Fruit fly (Drosophila melanogaster): ENCODE measurements around the gene CG7299.

Gene CG7299

DNA sequence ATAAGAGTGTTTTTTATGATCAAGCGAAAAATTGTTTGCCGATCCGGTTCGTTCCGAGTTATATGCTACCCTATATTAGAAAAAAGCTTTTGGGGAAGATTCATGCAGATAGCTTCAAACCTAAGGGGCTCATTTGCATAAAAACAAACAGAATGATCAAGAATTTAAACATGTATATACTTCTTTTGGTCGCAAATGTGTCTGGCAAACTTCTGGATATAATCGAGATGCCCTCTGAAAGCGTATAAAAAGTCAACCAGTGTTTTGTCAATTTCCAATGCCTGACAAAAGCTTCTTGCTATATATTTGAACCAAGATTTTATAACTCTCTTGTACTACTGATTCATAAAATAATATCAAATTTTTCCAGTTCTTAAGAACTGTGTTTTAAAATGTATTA, 1.5 kb upstream of the CG7299 start (continued):
- TF ChIP-seq CTCF (GFP tag; optimal IDR thresholded peaks at IDR 0.05) (no peak), lbe (GFP tag; optimal IDR thresholded peaks at IDR 0.05) (no peak), sens (GFP tag) (peak; percentile 65), TFAM (GFP tag; optimal IDR thresholded peaks at IDR 0.05) (no peak), yki (optimal IDR thresholded peaks at IDR 0.05) (no peak), CG10267 (tag; optimal IDR thresholded peaks at IDR 0.05) (no peak), Gsc (GFP tag; IDR thresholded peaks at IDR 0.05) (no peak), chn (GFP tag; optimal IDR thresholded peaks at IDR 0.05) (no peak), ro (GFP tag; IDR thresholded peaks at IDR 0.05) (no peak), CG10431 (GFP tag; optimal IDR thresholded peaks at IDR 0.05) (no peak), crol (GFP tag; IDR thresholded peaks at IDR 0.05) (no peak), ERR (GFP tag; optimal IDR thresholded peaks at IDR 0.05) (no peak), psq (GFP tag; optimal IDR thresholded peaks at IDR 0.05) (no peak), disco-r (GFP tag; optimal IDR thresholded peaks at IDR 0.05) (no peak), CG10654 (GFP tag; optimal IDR thresholded peaks at IDR 0.05) (no peak), CG7786 (GFP tag; optimal IDR thresholded peaks at IDR 0.05) (no peak), CG12391 (tag; optimal IDR thresholded peaks at IDR 0.05) (no peak), CG4424 (GFP tag; optimal IDR thresholded peaks at IDR 0.05) (peak; percentile 10), CG31441 (GFP tag; IDR thresholded peaks at IDR 0.05) (no peak), Atf3 (GFP tag; optimal IDR thresholded peaks at IDR 0.05) (no peak), inv (GFP tag; IDR thresholded peaks at IDR 0.05; ENCODE audit: partially characterized antibody) (no peak), CG30403 (GFP tag; optimal IDR thresholded peaks at IDR 0.05) (no peak), CG11723 (GFP tag; optimal IDR thresholded peaks at IDR 0.05) (no peak), fru (optimal IDR thresholded peaks at IDR 0.05) (no peak), sr (GFP tag; IDR thresholded peaks at IDR 0.05) (no peak), pum (GFP tag; optimal IDR thresholded peaks at IDR 0.05) (no peak), Side (GFP tag; optimal IDR thresholded peaks at IDR 0.05) (no peak), esg (GFP tag; conservative IDR thresholded peaks at IDR 0.05) (no peak), CG1529 (GFP tag; optimal IDR thresholded peaks at IDR 0.05) (no peak), CG5953 (GFP tag; IDR thresholded peaks at IDR 0.05) (no peak), sqz (GFP tag; optimal IDR thresholded peaks at IDR 0.05) (no peak), CG7372 (GFP tag; IDR thresholded peaks at IDR 0.05) (0 out of 2 replicates have a peak, but pooled peaks have one; percentile 24), CG6854 (GFP tag; optimal IDR thresholded peaks at IDR 0.05) (no peak), CG14014 (GFP tag; IDR thresholded peaks at IDR 0.05) (no peak), CG6765 (GFP tag; optimal IDR thresholded peaks at IDR 0.05) (no peak), Rfx (GFP tag; IDR thresholded peaks at IDR 0.05) (peak; percentile 27; the same call in 1 of the 2 replicates), Scr (GFP tag; IDR thresholded peaks at IDR 0.05; ENCODE audit: partially characterized antibody) (no peak), stwl (tag; optimal IDR thresholded peaks at IDR 0.05) (peak; percentile 77), eyg (GFP tag; optimal IDR thresholded peaks at IDR 0.05) (no peak), CG2712 (tag; optimal IDR thresholded peaks at IDR 0.05) (no peak), slou (GFP tag; optimal IDR thresholded peaks at IDR 0.05) (no peak), Ada2b (GFP tag; IDR thresholded peaks at IDR 0.05) (no peak), Mes4 (GFP tag; optimal IDR thresholded peaks at IDR 0.05) (no peak), CG18011 (GFP tag; optimal IDR thresholded peaks at IDR 0.05) (peak; percentile 95), row (GFP tag; IDR thresholded peaks at IDR 0.05) (peak; percentile 42; the same call in 2 of the 3 replicates), exex (tag; optimal IDR thresholded peaks at IDR 0.05) (no peak), ham (GFP tag; IDR thresholded peaks at IDR 0.05) (no peak), Med (GFP tag) (peak; percentile 62), luna (GFP tag; optimal IDR thresholded peaks at IDR 0.05) (no peak), Jarid2 (GFP tag; optimal IDR thresholded peaks at IDR 0.05) (no peak), az2 (GFP tag; optimal IDR thresholded peaks at IDR 0.05) (no peak), CG43689 (GFP tag; IDR thresholded peaks at IDR 0.05) (no peak), Ets65A (GFP tag) (no peak), ind (GFP tag; optimal IDR thresholded peaks at IDR 0.05) (peak; percentile 20), Mrtf (GFP tag; IDR thresholded peaks at IDR 0.05) (no peak)

Measured in whole organism, embryonic.